Worm (Caenorhabditis elegans) whole organism, L4/young adult: Measurements from ENCODE around the gene C34F6.12.
A peak's percentile ranks its signal among the peaks of the same experiment; 100 is the strongest.

Experiments
- W03F9.2 ChIP-seq: fragments of 150-350 bp; optimal IDR thresholded peaks from 2 replicates; lab custom pipeline; 2014; ENCODE audit warnings: missing biosample characterization, missing genetic modification characterization
- dao-5 ChIP-seq: sonication (generic microtip); optimal IDR thresholded peaks from 2 replicates; lab custom pipeline; 2016; ENCODE audit warnings: missing genotype, missing genetic modification characterization, moderate library complexity, missing compliant biosample characterization
- him-1 ChIP-seq: sonication (generic microtip); optimal IDR thresholded peaks from 2 replicates; lab custom pipeline; 2016; ENCODE audit warnings: missing genotype, missing genetic modification reagents, missing genetic modification characterization, missing compliant biosample characterization

- TF ChIP-seq dao-5: no peak
- TF ChIP-seq him-1 (tag; lab: Kevin White, UChicago): peak; percentile 37
- peak; percentile 24 for TF ChIP-seq W03F9.2
Measured at ce11 chrX:11252429-11252828, 25.9 kb upstream of the C34F6.12 start.
